Fruit fly (Drosophila melanogaster) whole organism, wandering third instar larva: Measurements from ENCODE around the gene Agpat3.

ENCODE experiments used
- CG32264 ChIP-seq: fragments of 200-800 bp; sonication (Bioruptor generic); optimal IDR thresholded peaks from 2 replicates; lab custom pipeline; 2016; ENCODE audit warnings: missing biosample characterization, missing genetic modification characterization
- CrebA ChIP-seq: fragments of 200-800 bp; sonication (Bioruptor generic); optimal IDR thresholded peaks from 2 replicates; lab custom pipeline; 2016; ENCODE audit warnings: missing biosample characterization, mild to moderate bottlenecking, missing genetic modification characterization, borderline replicate concordance
- Dfd ChIP-seq: fragments of >200 bp; optimal IDR thresholded peaks from 2 replicates; lab custom pipeline; 2017; ENCODE audit warnings: missing biosample characterization, missing genetic modification characterization
- Dif ChIP-seq: fragments of 200-275, 200-300 bp; sonication (Bioruptor generic); optimal IDR thresholded peaks from 2 replicates; lab custom pipeline; 2018; ENCODE audit warnings: missing biosample characterization, missing genetic modification characterization; ENCODE audit not compliant: partially characterized antibody
- GATAd ChIP-seq: sonication (Bioruptor generic); optimal IDR thresholded peaks from 2 replicates; lab custom pipeline; 2016; ENCODE audit warnings: missing biosample characterization, missing genetic modification characterization
- Hnf4 ChIP-seq: fragments of 200-800 bp; sonication (Bioruptor generic); optimal IDR thresholded peaks from 2 replicates; lab custom pipeline; 2016; ENCODE audit warnings: missing biosample characterization, mild to moderate bottlenecking, missing genetic modification characterization
- Hr78 ChIP-seq: fragments of >200 bp; optimal IDR thresholded peaks from 2 replicates; lab custom pipeline; 2017; ENCODE audit warnings: missing biosample characterization, missing genetic modification characterization
- Hr83 ChIP-seq: fragments of 200-300 bp; sonication (Bioruptor generic); optimal IDR thresholded peaks from 2 replicates; lab custom pipeline; 2016; ENCODE audit warnings: missing biosample characterization, mild to moderate bottlenecking, missing genetic modification characterization, moderate library complexity; ENCODE audit not compliant: poor library complexity, severe bottlenecking
- Jra ChIP-seq: sonication (Bioruptor generic); optimal IDR thresholded peaks from 2 replicates; lab custom pipeline; 2016; ENCODE audit warnings: missing biosample characterization, missing genetic modification characterization
- Myc ChIP-seq: fragments of >200 bp; optimal IDR thresholded peaks from 2 replicates; lab custom pipeline; 2017
- N ChIP-seq: fragments of >200 bp; optimal IDR thresholded peaks from 2 replicates; lab custom pipeline; 2018; ENCODE audit warnings: missing biosample characterization, missing external identifiers, missing genetic modification characterization
- Rel ChIP-seq, 2 experiments: fragments of 200-800 bp; sonication (Bioruptor generic) in 1 of 2; optimal IDR thresholded peaks; 2 replicates in 1 of 2; 3 replicates in 1 of 2; lab custom pipeline; 2016 to 2019; ENCODE audit warnings: mild to moderate bottlenecking in 2 of 2, missing biosample characterization in 2 of 2, missing genetic modification characterization in 2 of 2, moderate library complexity in 1 of 2
- Sp1 ChIP-seq: fragments of 200-800 bp; sonication (Bioruptor generic); optimal IDR thresholded peaks from 3 replicates; lab custom pipeline; 2019; ENCODE audit warnings: missing biosample characterization, mild to moderate bottlenecking, missing genetic modification characterization, moderate library complexity
- Vsx2 ChIP-seq: fragments of 200-300, 225-300 bp; sonication (Bioruptor generic); optimal IDR thresholded peaks from 2 replicates; lab custom pipeline; 2018; ENCODE audit warnings: missing biosample characterization, missing genetic modification characterization; ENCODE audit not compliant: partially characterized antibody
- br ChIP-seq: fragments of 200-800 bp; sonication (Bioruptor generic); optimal IDR thresholded peaks from 2 replicates; lab custom pipeline; 2016; ENCODE audit warnings: missing biosample characterization, missing genetic modification characterization
- dl ChIP-seq, 2 experiments: fragments of 175-275, 200-275 bp in 1 of 2; fragments of 200-275 bp in 1 of 2; sonication (Bioruptor generic); optimal IDR thresholded peaks; lab custom pipeline; 2018; ENCODE audit warnings: mild to moderate bottlenecking in 2 of 2, missing biosample characterization in 2 of 2, missing genetic modification characterization in 2 of 2, moderate library complexity in 2 of 2; ENCODE audit not compliant: partially characterized antibody in 2 of 2, insufficient read depth in 1 of 2
- dmrt93B ChIP-seq: fragments of 200-800 bp; sonication (Bioruptor generic); optimal IDR thresholded peaks from 2 replicates; lab custom pipeline; 2018; ENCODE audit warnings: missing biosample characterization, mild to moderate bottlenecking, missing genetic modification characterization
- dsf ChIP-seq: sonication (Bioruptor generic); optimal IDR thresholded peaks from 2 replicates; lab custom pipeline; 2016; ENCODE audit warnings: missing biosample characterization, missing genetic modification characterization, borderline replicate concordance
- foxo ChIP-seq, 2 experiments: fragments of 200-800 bp; sonication (Bioruptor generic); optimal IDR thresholded peaks; 2 replicates in 1 of 2; 3 replicates in 1 of 2; lab custom pipeline; 2016 to 2017; ENCODE audit warnings: missing biosample characterization in 2 of 2, missing genetic modification characterization in 2 of 2
- fru ChIP-seq: fragments of 200-800 bp; sonication (Bioruptor generic); optimal IDR thresholded peaks from 3 replicates; lab custom pipeline; 2016; ENCODE audit warnings: missing biosample characterization, mild to moderate bottlenecking, missing genetic modification characterization
- h ChIP-seq: fragments of 200-800 bp; sonication (Bioruptor generic); optimal IDR thresholded peaks from 3 replicates; lab custom pipeline; 2016; ENCODE audit warnings: missing biosample characterization, mild to moderate bottlenecking, missing genetic modification characterization
- jim ChIP-seq: fragments of 175-275, 200-325 bp; sonication (Bioruptor generic); optimal IDR thresholded peaks from 2 replicates; lab custom pipeline; 2016; ENCODE audit warnings: missing biosample characterization, mild to moderate bottlenecking, missing genetic modification characterization
- lola ChIP-seq: fragments of >200 bp; optimal IDR thresholded peaks from 2 replicates; lab custom pipeline; 2017; ENCODE audit warnings: missing biosample characterization, missing genetic modification characterization
- pan ChIP-seq: fragments of >200 bp; optimal IDR thresholded peaks from 2 replicates; lab custom pipeline; 2017
- psq ChIP-seq: fragments of 200-800 bp; sonication (Bioruptor generic); optimal IDR thresholded peaks from 3 replicates; lab custom pipeline; 2017; ENCODE audit warnings: missing biosample characterization, mild to moderate bottlenecking, missing genetic modification characterization, moderate library complexity
- rgr ChIP-seq: fragments of 200-800 bp; sonication (Bioruptor generic); optimal IDR thresholded peaks from 3 replicates; lab custom pipeline; 2016; ENCODE audit warnings: missing biosample characterization, mild to moderate bottlenecking, missing genetic modification characterization
- sv ChIP-seq: fragments of 200-800 bp; sonication (Bioruptor generic); optimal IDR thresholded peaks from 3 replicates; lab custom pipeline; 2016; ENCODE audit warnings: missing biosample characterization, missing genetic modification characterization
- tai ChIP-seq: sonication (Bioruptor generic); optimal IDR thresholded peaks from 2 replicates; lab custom pipeline; 2016; ENCODE audit warnings: missing biosample characterization, missing genetic modification characterization
- usp ChIP-seq: fragments of >200 bp; optimal IDR thresholded peaks from 2 replicates; lab custom pipeline; 2017; ENCODE audit warnings: missing biosample characterization, missing genetic modification characterization
- woc ChIP-seq: sonication (Bioruptor generic); optimal IDR thresholded peaks from 2 replicates; lab custom pipeline; 2016; ENCODE audit warnings: missing biosample characterization, mild to moderate bottlenecking, missing genetic modification characterization

Gene Agpat3

dm6 chr3L:16351770-16352429 lies 33.9 kb downstream of the Agpat3 start, which contains the start of the genes Golgin104 and Tcs3:
Gene Golgin104 (minus strand): TSS chr3L:16351951.
Gene Tcs3 (plus strand): TSS chr3L:16351991.
- no peak for TF ChIP-seq dsf
- no peak for TF ChIP-seq foxo (GFP tag; optimal IDR thresholded peaks at IDR 0.05; lab: Kevin White, UChicago)
- TF ChIP-seq Rel (GFP tag; optimal IDR thresholded peaks at IDR 0.05; lab: Kevin White, UChicago), result no peak
- TF ChIP-seq Rel (tag; optimal IDR thresholded peaks at IDR 0.05; lab: Kevin White, UChicago), result peak; percentile 60

dm6 chr3L:16349686-16350085 lies 36.1 kb downstream of the Agpat3 start:
- TF ChIP-seq Hr78 (GFP tag; lab: Kevin White, UChicago) (no peak), sv (GFP tag; lab: Kevin White, UChicago) (no peak), Hr83 (GFP tag; lab: Kevin White, UChicago) (no peak), Myc (lab: Kevin White, UChicago) (no peak), CG32264 (GFP tag; lab: Kevin White, UChicago) (no peak)
- TF ChIP-seq, all 38 proteins: peak for 0

- no peak for TF ChIP-seq Dif (GFP tag; lab: Kevin White, UChicago)
- no peak for TF ChIP-seq woc
- no peak for TF ChIP-seq Sp1 (GFP tag; lab: Kevin White, UChicago)
- TF ChIP-seq N (GFP tag; lab: Kevin White, UChicago), result no peak
- TF ChIP-seq lola, result no peak
- TF ChIP-seq h (GFP tag; lab: Kevin White, UChicago), result no peak
Observed at dm6 chr3L:16347914-16348313, 37.8 kb downstream of the Agpat3 start, which contains the start of gene mRpS34. Gene mRpS34 (plus strand): TSS chr3L:16348074.

dm6 chr3L:16346023-16346422 lies 39.7 kb downstream of the Agpat3 start, which contains the start of gene CG33257:
Gene CG33257 (plus strand): TSS chr3L:16346323.
- TF ChIP-seq Hnf4 (no peak), Jra (GFP tag; lab: Kevin White, UChicago) (no peak), pan (lab: Kevin White, UChicago) (no peak), foxo (GFP tag; optimal IDR thresholded peaks at IDR 0.05; lab: Kevin White, UChicago) (no peak), dl (GFP tag; optimal IDR thresholded peaks at IDR 0.05; lab: Kevin White, UChicago; ENCODE audit: insufficient read depth in 1 of 2, partially characterized antibody in 2 of 2) (no peak), rgr (GFP tag; lab: Kevin White, UChicago) (no peak), CG32264 (GFP tag; lab: Kevin White, UChicago) (no peak)

dm6 chr3L:16339873-16340272 lies 45.9 kb downstream of the Agpat3 start:
- TF ChIP-seq Dfd (GFP tag; lab: Kevin White, UChicago) (no peak), Jra (GFP tag; lab: Kevin White, UChicago) (no peak), fru (GFP tag; lab: Kevin White, UChicago) (no peak), rgr (GFP tag; lab: Kevin White, UChicago) (no peak), Sp1 (GFP tag; lab: Kevin White, UChicago) (no peak), GATAd (no peak), woc (no peak), pan (lab: Kevin White, UChicago) (no peak), CrebA (GFP tag; lab: Kevin White, UChicago) (no peak), Myc (lab: Kevin White, UChicago) (no peak), jim (no peak)

dm6 chr3L:16339463-16339862 lies 46.3 kb downstream of the Agpat3 start:
- TF ChIP-seq sv (GFP tag; lab: Kevin White, UChicago), result no peak
- TF ChIP-seq jim, result no peak
- no peak for TF ChIP-seq Myc (lab: Kevin White, UChicago)
- TF ChIP-seq Vsx2 (GFP tag; lab: Kevin White, UChicago), result no peak
- TF ChIP-seq usp (GFP tag; lab: Kevin White, UChicago), result no peak
- no peak for TF ChIP-seq tai
- no peak for TF ChIP-seq dmrt93B (GFP tag; lab: Kevin White, UChicago)
- no peak for TF ChIP-seq psq (GFP tag; lab: Kevin White, UChicago)
- no peak for TF ChIP-seq br (GFP tag; lab: Kevin White, UChicago)
